Worm (Caenorhabditis elegans) whole organism, L1 larva: ENCODE data around the gene M88.4.

Experiments used
- aha-1 ChIP-seq: fragments of 150-350 bp; optimal IDR thresholded peaks from 2 replicates; lab custom pipeline; 2014; ENCODE audit warnings: missing biosample characterization, missing genetic modification characterization
- ces-1 ChIP-seq: fragments of 150-350 bp; optimal IDR thresholded peaks from 2 replicates; lab custom pipeline; 2014; ENCODE audit warnings: missing biosample characterization, missing genetic modification reagents, missing genetic modification characterization
- nhr-28 ChIP-seq: fragments of 150-350 bp; optimal IDR thresholded peaks from 2 replicates; lab custom pipeline; 2014; ENCODE audit warnings: missing biosample characterization, missing genetic modification characterization
- nhr-85 ChIP-seq: sonication (generic microtip); peaks from one replicate; lab custom pipeline; 2016; ENCODE audit warnings: missing genetic modification characterization, inconsistent platforms, missing compliant biosample characterization
- pag-3 ChIP-seq: sonication (generic microtip); optimal IDR thresholded peaks from 2 replicates; lab custom pipeline; 2017; ENCODE audit warnings: missing genetic modification characterization, mild to moderate bottlenecking, missing compliant biosample characterization, antibody characterized with exemption, borderline replicate concordance; ENCODE audit not compliant: insufficient read depth
- zag-1 ChIP-seq: fragments of 150-350 bp; optimal IDR thresholded peaks from 2 replicates; lab custom pipeline; 2014; ENCODE audit warnings: missing biosample characterization, missing genetic modification characterization
- ztf-11 ChIP-seq, 2 experiments: sonication (generic microtip); optimal IDR thresholded peaks; 2 replicates each; lab custom pipeline; 2016 to 2017; ENCODE audit warnings: missing genetic modification characterization in 2 of 2, missing biosample characterization in 1 of 2, missing compliant biosample characterization in 1 of 2
- ztf-4 ChIP-seq: fragments of 150-350 bp; optimal IDR thresholded peaks from 2 replicates; lab custom pipeline; 2014; ENCODE audit warnings: missing biosample characterization, missing genetic modification characterization

ce11 chrIII:4584068-4584566 is 35.3 kb downstream of the M88.4 start, which contains the start of gene F35G12.5:
- TF ChIP-seq pag-3 (tag; lab: Kevin White, UChicago) (no peak), ztf-11 (tag; optimal IDR thresholded peaks at IDR 0.05; lab: Kevin White, UChicago) (no peak), ces-1 (GFP tag; lab: Kevin White, UChicago) (no peak), zag-1 (tag; lab: Kevin White, UChicago) (no peak), nhr-28 (tag; lab: Kevin White, UChicago) (no peak), aha-1 (no peak), nhr-85 (tag; lab: Kevin White, UChicago) (no peak), ztf-4 (no peak)
